Worm (Caenorhabditis elegans): ENCODE results near the gene math-42.
"Not testable (repeated sequence)": the region's sequence is repeated elsewhere in the genome, so short reads cannot be mapped to it uniquely, and the experiment has no call there.

The math-42 gene

ce11 chrII:2099139-2099976 lies at the start of gene math-42:
TSS of gene math-42 (plus strand) at chrII:2099926.
- no peak for TF ChIP-seq B0310.2 (tag; optimal IDR thresholded peaks at IDR 0.05)
- TF ChIP-seq aly-1 (tag; optimal IDR thresholded peaks at IDR 0.05): no peak
- TF ChIP-seq ceh-13 (GFP tag; optimal IDR thresholded peaks at IDR 0.05): no peak
- no peak for TF ChIP-seq sea-1 (GFP tag; conservative IDR thresholded peaks at IDR 0.05)

DNA sequence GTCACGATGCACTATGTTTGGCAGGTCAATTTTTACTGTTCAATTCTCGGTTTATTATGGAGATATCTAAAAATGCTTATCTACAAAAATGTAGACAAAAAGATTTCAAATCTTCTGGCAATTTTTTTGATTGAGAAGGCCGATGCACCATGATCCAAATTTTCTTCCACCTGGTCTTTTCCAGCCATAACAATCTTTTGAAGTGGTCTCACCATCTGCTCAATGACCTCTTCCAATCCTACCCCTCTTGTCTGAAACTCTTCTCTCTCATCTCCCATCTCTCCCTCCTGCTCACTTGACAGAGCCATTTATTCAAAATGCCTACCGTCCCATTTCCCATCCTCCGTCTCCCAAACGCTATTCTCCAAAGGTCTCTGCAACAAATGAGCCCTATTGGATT lies 48.4 kb upstream of the math-42 start, which contains the start of gene fbxb-35:
TSS of gene fbxb-35 (plus strand) at position 301 of the 400 bp plus-strand sequence.
- no peak for TF ChIP-seq hnd-1 (tag; optimal IDR thresholded peaks at IDR 0.05)
- TF ChIP-seq ceh-36 (tag; optimal IDR thresholded peaks at IDR 0.05): no peak
- no peak for TF ChIP-seq ceh-13 (GFP tag; optimal IDR thresholded peaks at IDR 0.05)
- no peak for TF ChIP-seq sea-1 (GFP tag; conservative IDR thresholded peaks at IDR 0.05)
- TF ChIP-seq ama-1 (optimal IDR thresholded peaks at IDR 0.05): no peak
- no peak for TF ChIP-seq tra-4 (tag; optimal IDR thresholded peaks at IDR 0.05)
- no peak for TF ChIP-seq ets-7 (tag; optimal IDR thresholded peaks at IDR 0.05)
- no peak for TF ChIP-seq tbx-37 (GFP tag; conservative IDR thresholded peaks at IDR 0.05)

ce11 chrII:2058985-2059384 lies 40.7 kb upstream of the math-42 start, which contains the start of gene F07E5.5:
TSS of gene F07E5.5 (minus strand) at chrII:2059070.
- TF ChIP-seq hnd-1 (tag; optimal IDR thresholded peaks at IDR 0.05) (no peak), ceh-13 (GFP tag; optimal IDR thresholded peaks at IDR 0.05) (no peak), hmg-4 (GFP tag; optimal IDR thresholded peaks at IDR 0.05) (no peak), hmbx-1 (tag; optimal IDR thresholded peaks at IDR 0.05) (no peak), tra-4 (tag; optimal IDR thresholded peaks at IDR 0.05) (no peak), pes-1 (GFP tag; IDR thresholded peaks at IDR 0.05) (no peak), ceh-36 (tag; optimal IDR thresholded peaks at IDR 0.05) (no peak), tbx-11 (GFP tag; IDR thresholded peaks at IDR 0.05) (no peak), B0310.2 (tag; optimal IDR thresholded peaks at IDR 0.05) (no peak), aly-1 (tag; optimal IDR thresholded peaks at IDR 0.05) (no peak)

DNA sequence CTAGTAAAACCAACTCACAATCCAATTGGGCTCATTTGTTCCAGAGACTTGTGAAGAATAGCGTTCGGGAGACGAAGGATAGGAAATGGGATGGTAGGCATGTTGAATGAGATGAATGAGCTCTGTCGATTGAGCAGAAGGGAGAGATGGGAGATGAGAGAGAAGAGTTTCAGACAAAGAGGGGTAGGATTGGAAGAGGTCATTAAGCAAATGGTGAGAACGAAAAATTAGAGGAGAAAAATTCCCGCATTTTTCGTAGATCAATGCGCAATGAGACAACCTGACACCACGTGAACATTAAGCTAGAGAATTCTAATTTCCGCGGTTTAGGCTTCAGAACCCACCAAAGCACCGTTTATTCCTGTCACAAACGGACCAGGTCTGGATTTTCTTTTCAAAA lies 35.7 kb upstream of the math-42 start, which contains the start of gene F07E5.13:
TSS of gene F07E5.13 (minus strand) at position 101 of the 400 bp plus-strand sequence.
- TF ChIP-seq B0310.2 (tag; optimal IDR thresholded peaks at IDR 0.05) (no peak), scrt-1 (GFP tag; IDR thresholded peaks at IDR 0.05) (no peak), tbx-37 (GFP tag; conservative IDR thresholded peaks at IDR 0.05) (no peak), hmg-4 (GFP tag; optimal IDR thresholded peaks at IDR 0.05) (no peak)

- TF ChIP-seq hnd-1 (tag; optimal IDR thresholded peaks at IDR 0.05) (no peak), tbx-11 (GFP tag; IDR thresholded peaks at IDR 0.05) (no peak), tra-4 (tag; optimal IDR thresholded peaks at IDR 0.05) (no peak), B0310.2 (tag; optimal IDR thresholded peaks at IDR 0.05) (no peak), ama-1 (optimal IDR thresholded peaks at IDR 0.05) (no peak), tbx-37 (GFP tag; conservative IDR thresholded peaks at IDR 0.05) (no peak), hmg-4 (GFP tag; optimal IDR thresholded peaks at IDR 0.05) (no peak), scrt-1 (GFP tag; IDR thresholded peaks at IDR 0.05) (no peak), pes-1 (GFP tag; IDR thresholded peaks at IDR 0.05) (no peak), ceh-36 (tag; optimal IDR thresholded peaks at IDR 0.05) (no peak)
Observed at ce11 chrII:2064497-2064896, 35.2 kb upstream of the math-42 start, which contains the start of gene fbxb-6. TSS of gene fbxb-6 (plus strand) at chrII:2064797.

DNA sequence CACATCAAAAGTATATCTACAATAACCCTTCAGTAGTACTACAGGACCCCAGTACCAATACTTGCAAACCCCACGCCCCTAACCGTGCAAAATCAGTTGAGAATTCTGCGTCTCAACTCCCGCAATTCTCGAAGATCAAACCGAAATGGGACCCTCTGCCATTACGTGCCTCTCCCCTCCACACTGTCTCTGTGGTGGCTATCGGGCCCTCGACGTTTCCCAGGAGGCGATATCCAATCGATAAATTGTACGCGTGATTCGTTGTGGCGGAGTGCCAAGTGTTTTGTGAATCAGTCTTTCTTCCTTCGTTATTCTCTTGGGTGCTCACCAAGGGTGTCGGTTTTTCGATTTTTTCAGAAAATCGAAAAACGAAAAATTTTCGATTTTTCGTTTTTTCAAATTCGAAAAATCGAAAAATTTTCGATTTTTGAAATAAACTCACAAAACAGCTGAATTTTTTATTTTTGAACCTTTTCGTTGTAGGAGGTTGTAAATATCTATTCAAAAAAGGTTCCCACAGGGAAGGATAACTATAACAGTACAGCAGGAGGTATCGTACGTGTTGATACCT lies 32.2 kb upstream of the math-42 start, which contains the start of gene F07E5.12:
TSS of gene F07E5.12 (plus strand) at position 521 of the 571 bp plus-strand sequence.
- TF ChIP-seq flt-1 (GFP tag; IDR thresholded peaks at IDR 0.05); ama-1 (optimal IDR thresholded peaks at IDR 0.05); sea-1 (GFP tag; conservative IDR thresholded peaks at IDR 0.05): not testable (repeated sequence)

DNA sequence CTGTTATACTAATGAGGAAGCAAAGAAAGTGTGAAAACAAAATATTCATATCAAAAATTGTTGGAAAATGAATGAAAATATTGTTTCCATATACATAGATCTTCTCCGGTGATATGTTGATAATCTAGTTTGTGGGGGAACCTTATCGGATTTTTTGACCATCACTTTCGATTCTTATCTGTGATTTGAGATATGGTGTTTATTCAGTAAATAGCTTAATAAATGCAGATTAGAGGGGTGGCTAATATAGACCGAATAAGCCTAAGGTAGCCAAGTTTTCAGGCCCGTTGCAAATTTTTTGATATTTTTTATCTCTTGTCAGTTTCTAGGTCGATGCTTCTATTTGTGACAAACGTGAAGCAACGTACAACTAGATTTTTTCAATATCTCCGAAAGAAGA lies 28.3 kb upstream of the math-42 start, which contains the start of gene F07E5.7:
TSS of gene F07E5.7 (minus strand) at position 101 of the 400 bp plus-strand sequence.
- TF ChIP-seq B0310.2 (tag; optimal IDR thresholded peaks at IDR 0.05): no peak
- TF ChIP-seq ets-7 (tag; optimal IDR thresholded peaks at IDR 0.05): no peak
- TF ChIP-seq tbx-37 (GFP tag; conservative IDR thresholded peaks at IDR 0.05): no peak
- no peak for TF ChIP-seq aly-1 (tag; optimal IDR thresholded peaks at IDR 0.05)
- no peak for TF ChIP-seq F13C5.2 (tag; optimal IDR thresholded peaks at IDR 0.05)
- no peak for TF ChIP-seq hnd-1 (tag; optimal IDR thresholded peaks at IDR 0.05)
- no peak for TF ChIP-seq scrt-1 (GFP tag; IDR thresholded peaks at IDR 0.05)
- no peak for TF ChIP-seq flt-1 (GFP tag; IDR thresholded peaks at IDR 0.05)
- TF ChIP-seq ceh-13 (GFP tag; optimal IDR thresholded peaks at IDR 0.05): no peak
- no peak for TF ChIP-seq hmbx-1 (tag; optimal IDR thresholded peaks at IDR 0.05)
- no peak for TF ChIP-seq pes-1 (GFP tag; IDR thresholded peaks at IDR 0.05)
- no peak for TF ChIP-seq ama-1 (optimal IDR thresholded peaks at IDR 0.05)
- TF ChIP-seq sea-1 (GFP tag; conservative IDR thresholded peaks at IDR 0.05): no peak
- no peak for TF ChIP-seq ceh-36 (tag; optimal IDR thresholded peaks at IDR 0.05)
- no peak for TF ChIP-seq hmg-4 (GFP tag; optimal IDR thresholded peaks at IDR 0.05)
- no peak for TF ChIP-seq tbx-11 (GFP tag; IDR thresholded peaks at IDR 0.05)
- TF ChIP-seq tra-4 (tag; optimal IDR thresholded peaks at IDR 0.05): no peak

ce11 chrII:2075513-2075912 lies 24.2 kb upstream of the math-42 start, which contains the start of gene F07E5.8:
TSS of gene F07E5.8 (minus strand) at chrII:2075613.
- no peak for TF ChIP-seq F13C5.2 (tag; optimal IDR thresholded peaks at IDR 0.05)
- TF ChIP-seq B0310.2 (tag; optimal IDR thresholded peaks at IDR 0.05): no peak
- TF ChIP-seq tra-4 (tag; optimal IDR thresholded peaks at IDR 0.05): no peak
- no peak for TF ChIP-seq pes-1 (GFP tag; IDR thresholded peaks at IDR 0.05)
- TF ChIP-seq ets-7 (tag; optimal IDR thresholded peaks at IDR 0.05): no peak
- TF ChIP-seq hnd-1 (tag; optimal IDR thresholded peaks at IDR 0.05): no peak
- no peak for TF ChIP-seq ama-1 (optimal IDR thresholded peaks at IDR 0.05)
- TF ChIP-seq ceh-13 (GFP tag; optimal IDR thresholded peaks at IDR 0.05): no peak
- TF ChIP-seq ceh-36 (tag; optimal IDR thresholded peaks at IDR 0.05): no peak
- no peak for TF ChIP-seq sea-1 (GFP tag; conservative IDR thresholded peaks at IDR 0.05)
- TF ChIP-seq scrt-1 (GFP tag; IDR thresholded peaks at IDR 0.05): no peak
- TF ChIP-seq tbx-37 (GFP tag; conservative IDR thresholded peaks at IDR 0.05): no peak
- TF ChIP-seq hmbx-1 (tag; optimal IDR thresholded peaks at IDR 0.05): no peak
- no peak for TF ChIP-seq flt-1 (GFP tag; IDR thresholded peaks at IDR 0.05)
- no peak for TF ChIP-seq hmg-4 (GFP tag; optimal IDR thresholded peaks at IDR 0.05)
- no peak for TF ChIP-seq tbx-11 (GFP tag; IDR thresholded peaks at IDR 0.05)
- TF ChIP-seq aly-1 (tag; optimal IDR thresholded peaks at IDR 0.05): no peak

Measured in whole organism, early embryonic.